Worm (Caenorhabditis elegans) whole organism, L3 larva: ENCODE data around the gene gap-1.

Experiments
- fkh-10 ChIP-seq: sonication (generic microtip); optimal IDR thresholded peaks from 2 replicates; lab custom pipeline; 2017; ENCODE audit warnings: missing biosample characterization, missing genetic modification reagents, missing genetic modification characterization
- lin-15B ChIP-seq: fragments of 150-350 bp; optimal IDR thresholded peaks from 2 replicates; lab custom pipeline; 2014; ENCODE audit warnings: missing biosample characterization, missing genetic modification characterization
- mdl-1 ChIP-seq: fragments of 150-350 bp; optimal IDR thresholded peaks from 2 replicates; lab custom pipeline; 2014; ENCODE audit warnings: missing biosample characterization, missing genetic modification characterization
- nfya-1 ChIP-seq: sonication (generic microtip); optimal IDR thresholded peaks from 2 replicates; lab custom pipeline; 2017; ENCODE audit warnings: missing genetic modification characterization, mild to moderate bottlenecking, missing compliant biosample characterization, antibody characterized with exemption, moderate library complexity; ENCODE audit not compliant: insufficient read depth
- nhr-28 ChIP-seq: fragments of 150-350 bp; optimal IDR thresholded peaks from 2 replicates; lab custom pipeline; 2014; ENCODE audit warnings: missing biosample characterization, missing genetic modification characterization
- nhr-77 ChIP-seq: fragments of 150-350 bp; optimal IDR thresholded peaks from 2 replicates; lab custom pipeline; 2014; ENCODE audit warnings: missing biosample characterization, missing genetic modification characterization
- sea-2 ChIP-seq: fragments of 150-350 bp; sonication (generic microtip); optimal IDR thresholded peaks from 4 replicates; lab custom pipeline; 2014; ENCODE audit warnings: missing biosample characterization, missing genetic modification reagents, missing genetic modification characterization
- skn-1 ChIP-seq: fragments of 150-350 bp; optimal IDR thresholded peaks from 2 replicates; lab custom pipeline; 2014; ENCODE audit warnings: missing biosample characterization, missing genetic modification characterization
- unc-39 ChIP-seq: sonication (generic microtip); optimal IDR thresholded peaks from 4 replicates; lab custom pipeline; 2017; ENCODE audit warnings: missing biosample characterization, missing genetic modification characterization
- zag-1 ChIP-seq: fragments of 150-350 bp; optimal IDR thresholded peaks from 2 replicates; lab custom pipeline; 2014; ENCODE audit warnings: missing biosample characterization, missing genetic modification characterization
- ztf-11 ChIP-seq: fragments of 150-350 bp; optimal IDR thresholded peaks from 2 replicates; lab custom pipeline; 2014; ENCODE audit warnings: missing biosample characterization, missing genetic modification characterization

DNA sequence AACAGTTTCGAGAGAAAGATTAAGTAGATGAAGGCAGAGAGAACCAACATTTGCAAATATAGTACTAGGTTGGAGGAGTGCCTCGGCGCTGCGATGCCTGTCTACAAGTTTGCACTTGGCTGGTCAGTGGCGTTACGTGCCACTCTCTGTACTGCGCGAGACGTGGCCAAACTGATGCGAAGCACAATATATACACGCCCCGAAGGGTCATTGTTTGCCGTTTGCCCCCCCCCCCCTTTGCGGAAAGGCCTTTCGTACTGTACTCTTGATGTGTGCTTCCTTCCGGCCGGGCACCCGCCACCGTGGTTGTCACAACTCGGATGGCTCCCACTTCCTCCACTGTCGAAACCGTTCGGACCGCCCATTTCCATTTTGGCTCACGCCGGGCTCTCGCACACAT is 19.8 kb downstream of the gap-1 start:
- no peak for TF ChIP-seq lin-15B
- no peak for TF ChIP-seq nhr-28 (tag; lab: Kevin White, UChicago)
- TF ChIP-seq zag-1 (tag; lab: Kevin White, UChicago) = no peak
- no peak for TF ChIP-seq skn-1 (tag; lab: Kevin White, UChicago)
- no peak for TF ChIP-seq nfya-1 (tag; lab: Kevin White, UChicago)
- TF ChIP-seq unc-39 (tag; lab: Kevin White, UChicago) = no peak
- no peak for TF ChIP-seq mdl-1 (tag; lab: Kevin White, UChicago)
- TF ChIP-seq ztf-11 = no peak
- no peak for TF ChIP-seq sea-2 (GFP tag; lab: Kevin White, UChicago)
- no peak for TF ChIP-seq fkh-10 (GFP tag; lab: Kevin White, UChicago)
- TF ChIP-seq nhr-77 (tag; lab: Kevin White, UChicago) = no peak
